Fruit fly (Drosophila melanogaster): Measurements from ENCODE around the gene Noc3.

DNA sequence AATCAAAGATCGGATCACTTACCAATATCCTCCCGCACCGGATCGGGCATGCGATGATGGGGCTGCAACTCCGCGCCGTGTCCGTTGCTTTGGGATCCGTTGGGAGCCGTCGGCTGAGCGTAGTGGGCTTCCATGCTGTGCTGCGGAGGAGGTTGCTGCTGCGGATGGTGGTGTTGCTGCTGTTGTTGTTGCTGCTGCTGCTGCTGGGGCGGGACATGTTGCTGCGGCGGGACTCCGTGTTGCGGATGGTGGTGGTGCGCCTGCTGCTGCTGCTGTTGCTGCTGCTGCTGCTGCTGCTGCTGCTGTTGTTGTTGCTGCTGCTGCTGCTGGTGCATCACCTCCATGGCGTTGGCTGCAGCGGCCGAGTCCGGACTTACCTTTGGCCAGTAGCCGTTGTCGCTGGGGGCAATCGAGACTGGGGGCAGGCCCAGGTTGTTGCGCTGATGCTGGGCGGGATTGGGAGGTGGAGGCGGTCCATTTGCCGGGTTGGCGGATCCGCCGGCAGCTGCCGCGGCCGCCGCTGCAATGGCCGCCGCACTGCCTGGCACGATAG lies 28.3 kb upstream of the Noc3 start:
- TF ChIP-seq CG8478 (optimal IDR thresholded peaks at IDR 0.05), result no peak
- TF ChIP-seq pan (optimal IDR thresholded peaks at IDR 0.05), result no peak
- no peak for TF ChIP-seq EcR (GFP tag; optimal IDR thresholded peaks at IDR 0.05)
- TF ChIP-seq psq (optimal IDR thresholded peaks at IDR 0.05), result no peak
- no peak for TF ChIP-seq usp (GFP tag; optimal IDR thresholded peaks at IDR 0.05)
- no peak for TF ChIP-seq Dll (optimal IDR thresholded peaks at IDR 0.05)
